Worm (Caenorhabditis elegans): ENCODE data around the gene trm-2A.

The trm-2A gene

DNA sequence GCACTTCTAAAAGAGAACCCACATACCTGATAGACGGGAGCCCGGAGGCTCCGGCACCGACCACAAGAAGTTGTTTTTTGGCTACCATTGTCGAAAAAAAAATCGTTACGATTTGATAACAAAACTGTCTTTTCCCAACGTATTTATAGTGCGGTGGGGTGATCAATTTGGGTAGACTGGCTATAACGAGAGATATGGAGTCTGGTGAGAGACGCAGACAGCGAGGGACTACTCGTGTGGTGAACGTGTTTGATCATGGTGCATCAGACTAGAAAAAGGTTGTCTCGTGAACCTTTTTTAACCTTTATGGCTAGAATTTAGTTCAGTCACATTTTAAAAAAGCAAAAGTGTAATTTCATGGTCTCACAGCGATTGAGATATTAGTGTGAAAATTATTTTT, 1.3 kb upstream of the trm-2A start, which contains the start of gene fmo-5:
Gene fmo-5, minus strand, starts transcription at position 206 of the 400 bp plus-strand sequence.
- TF ChIP-seq tbp1 (GFP tag; optimal IDR thresholded peaks at IDR 0.05) (peak; percentile 35), pha-4 (tag; optimal IDR thresholded peaks at IDR 0.05) (no peak), cebp-1 (GFP tag; IDR thresholded peaks at IDR 0.05) (no peak), cebp-1 (tag; optimal IDR thresholded peaks at IDR 0.05) (peak; percentile 37), hmg-1.2 (GFP tag; IDR thresholded peaks at IDR 0.05) (peak; percentile 80), tbx-9 (tag; optimal IDR thresholded peaks at IDR 0.05; ENCODE audit: borderline replicate concordance) (no peak), mcd-1 (GFP tag; IDR thresholded peaks at IDR 0.05) (peak; percentile 58), ekl-4 (GFP tag; IDR thresholded peaks at IDR 0.05) (no peak), C06A6.2 (GFP tag; conservative IDR thresholded peaks at IDR 0.05) (0 out of 2 replicates have a peak, but pooled peaks have one; percentile 28), ceh-79 (tag; optimal IDR thresholded peaks at IDR 0.05) (no peak), madf-3 (GFP tag; IDR thresholded peaks at IDR 0.05) (0 out of 2 replicates have a peak, but pooled peaks have one; percentile 14), nhr-27 (tag; optimal IDR thresholded peaks at IDR 0.05) (no peak), nhr-80 (tag; optimal IDR thresholded peaks at IDR 0.05) (peak; percentile 15), B0019.2 (GFP tag; conservative IDR thresholded peaks at IDR 0.05) (no peak), ztf-26 (tag; optimal IDR thresholded peaks at IDR 0.05) (peak; percentile 31), sea-2 (GFP tag; IDR thresholded peaks at IDR 0.05) (no peak), F22D6.2 (tag; optimal IDR thresholded peaks at IDR 0.05) (peak; percentile 25), zim-3 (tag; optimal IDR thresholded peaks at IDR 0.05) (no peak), madf-8 (GFP tag; conservative IDR thresholded peaks at IDR 0.05) (no peak), rec-8 (tag; optimal IDR thresholded peaks at IDR 0.05) (no peak), T07F8.4 (tag; optimal IDR thresholded peaks at IDR 0.05) (no peak), K12H6.12 (tag; optimal IDR thresholded peaks at IDR 0.05) (no peak), hmg-20 (GFP tag; IDR thresholded peaks at IDR 0.05) (no peak), attf-5 (GFP tag; optimal IDR thresholded peaks at IDR 0.05) (peak; percentile 8)

DNA sequence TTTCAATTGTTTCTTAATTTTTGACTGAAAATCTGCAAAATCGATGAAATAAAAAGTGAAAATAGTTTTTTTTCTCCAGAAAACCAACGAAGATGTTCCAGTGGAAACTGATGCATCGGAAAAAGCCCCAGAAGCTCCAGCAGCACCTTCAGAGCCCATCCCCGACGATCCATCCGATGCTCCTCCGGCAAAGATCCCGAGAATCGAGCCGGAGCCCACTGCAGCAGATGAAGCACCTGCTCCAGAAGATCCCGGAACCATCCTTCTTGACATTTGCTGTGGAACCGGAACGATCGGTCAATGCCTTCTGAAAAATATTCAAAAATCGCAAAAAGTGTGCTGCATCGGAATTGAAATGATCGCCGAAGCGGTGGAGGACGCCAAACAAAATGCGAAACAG, 3.9 kb downstream of the trm-2A start:
- TF ChIP-seq mcd-1 (GFP tag; IDR thresholded peaks at IDR 0.05) (0 out of 2 replicates have a peak, but pooled peaks have one; percentile 10), Y95B8A.8 (GFP tag; IDR thresholded peaks at IDR 0.05) (no peak), Y56A3A.18 (GFP tag; IDR thresholded peaks at IDR 0.05) (no peak), egrh-3 (GFP tag; IDR thresholded peaks at IDR 0.05) (peak; percentile 60; the same call in 1 of the 2 replicates), zfh-2 (GFP tag; conservative IDR thresholded peaks at IDR 0.05) (peak; percentile 76)

DNA sequence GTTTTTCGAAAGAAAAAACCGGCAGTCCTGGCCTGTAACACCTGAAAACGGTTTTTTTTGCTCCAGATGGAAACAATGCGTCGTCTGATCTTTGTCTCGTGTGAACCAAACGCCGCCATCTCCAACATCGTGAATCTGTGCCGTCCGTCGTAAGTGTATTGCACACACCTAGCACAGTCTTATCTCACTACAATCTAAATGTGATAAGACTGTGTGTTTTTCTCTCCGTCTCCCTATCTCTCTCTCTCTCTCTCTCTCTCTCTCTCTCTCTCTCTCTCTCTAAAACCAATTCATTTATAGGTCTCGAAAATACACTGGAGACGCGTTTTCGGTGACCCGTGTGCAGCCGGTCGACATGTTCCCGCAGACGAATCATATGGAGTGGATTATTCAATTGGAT, 5.8 kb downstream of the trm-2A start:
- TF ChIP-seq unc-62 (GFP tag; optimal IDR thresholded peaks at IDR 0.05): no peak
- TF ChIP-seq hmg-1.2 (GFP tag; IDR thresholded peaks at IDR 0.05): peak; percentile 29; the same call in 1 of the 2 replicates
- TF ChIP-seq nfyb-1 (GFP tag; IDR thresholded peaks at IDR 0.05): no peak
- peak; percentile 5 for TF ChIP-seq lin-54 (GFP tag; optimal IDR thresholded peaks at IDR 0.05)
- TF ChIP-seq nhr-80 (tag; optimal IDR thresholded peaks at IDR 0.05): peak; percentile 88
- no peak for TF ChIP-seq ztf-18 (tag; optimal IDR thresholded peaks at IDR 0.05)
- no peak for TF ChIP-seq madf-10 (tag; optimal IDR thresholded peaks at IDR 0.05)
- TF ChIP-seq attf-6 (GFP tag; IDR thresholded peaks at IDR 0.05): no peak
- TF ChIP-seq efl-1 (GFP tag; optimal IDR thresholded peaks at IDR 0.05): no peak
- TF ChIP-seq mcd-1 (GFP tag; IDR thresholded peaks at IDR 0.05): peak; percentile 32; the same call in 1 of the 2 replicates
- TF ChIP-seq cebp-2 (GFP tag; IDR thresholded peaks at IDR 0.05): no peak
- TF ChIP-seq nfya-1 (tag; optimal IDR thresholded peaks at IDR 0.05; ENCODE audit: borderline replicate concordance, insufficient read depth): no peak
- TF ChIP-seq egl-18 (GFP tag; IDR thresholded peaks at IDR 0.05): no peak
- no peak for TF ChIP-seq cebp-1 (GFP tag; IDR thresholded peaks at IDR 0.05)
- peak; percentile 26 for TF ChIP-seq cebp-1 (tag; optimal IDR thresholded peaks at IDR 0.05)
- no peak for TF ChIP-seq dpff-1 (tag; optimal IDR thresholded peaks at IDR 0.05)
- peak; percentile 54 for TF ChIP-seq ets-4 (GFP tag; optimal IDR thresholded peaks at IDR 0.05)
- TF ChIP-seq lin-40 (tag; optimal IDR thresholded peaks at IDR 0.05): no peak
- no peak for TF ChIP-seq ceh-40 (GFP tag; IDR thresholded peaks at IDR 0.05)
- no peak for TF ChIP-seq F57A8.1 (GFP tag; optimal IDR thresholded peaks at IDR 0.05)
- TF ChIP-seq attf-5 (GFP tag; optimal IDR thresholded peaks at IDR 0.05): peak; percentile 66
- 0 out of 2 replicates have a peak, but pooled peaks have one; percentile 29 for TF ChIP-seq pbrm-1 (GFP tag; IDR thresholded peaks at IDR 0.05)
- TF ChIP-seq lin-35 (GFP tag; optimal IDR thresholded peaks at IDR 0.05): no peak
- no peak for TF ChIP-seq Y67H2A.10 (GFP tag; conservative IDR thresholded peaks at IDR 0.05)

Measured in whole organism, young adult.